Worm (Caenorhabditis elegans) whole organism, L1 larva: Measurements from ENCODE around the gene wdr-31.
A peak's percentile ranks its signal among the peaks of the same experiment; 100 is the strongest.

Source experiments
- C04F5.9 ChIP-seq: sonication (generic microtip); optimal IDR thresholded peaks from 2 replicates; lab custom pipeline; 2016; ENCODE audit warnings: missing genetic modification characterization, missing compliant biosample characterization
- C16A3.4 ChIP-seq: fragments of 150-350 bp; optimal IDR thresholded peaks from 2 replicates; lab custom pipeline; 2014; ENCODE audit warnings: missing biosample characterization, missing genetic modification characterization
- ceh-8 ChIP-seq: fragments of 200-800 bp; sonication (Bioruptor generic); optimal IDR thresholded peaks from 2 replicates; lab custom pipeline; 2018; ENCODE audit warnings: mild to moderate bottlenecking, missing genetic modification characterization, moderate library complexity, missing compliant biosample characterization
- ceh-82 ChIP-seq, 3 experiments: fragments of 150-350 bp in 1 of 3; sonication (generic microtip) in 2 of 3; optimal IDR thresholded peaks; 2 replicates each; lab custom pipeline; 2014 to 2017; ENCODE audit warnings: missing biosample characterization in 3 of 3, missing genetic modification characterization in 3 of 3
- ceh-90 ChIP-seq: sonication (generic microtip); optimal IDR thresholded peaks from 2 replicates; lab custom pipeline; 2016; ENCODE audit warnings: missing genetic modification characterization, missing compliant biosample characterization
- ces-1 ChIP-seq: fragments of 150-350 bp; optimal IDR thresholded peaks from 2 replicates; lab custom pipeline; 2014; ENCODE audit warnings: missing biosample characterization, missing genetic modification reagents, missing genetic modification characterization
- dpl-1 ChIP-seq, 3 experiments: fragments of 150-350 bp in 2 of 3; sonication (generic microtip) in 1 of 3; optimal IDR thresholded peaks; 2 replicates each; lab custom pipeline; 2014 to 2017; ENCODE audit warnings: missing biosample characterization in 3 of 3, missing genetic modification characterization in 3 of 3, missing genetic modification reagents in 3 of 3
- efl-1 ChIP-seq, 4 experiments: fragments of 150-350 bp; optimal IDR thresholded peaks in 3 of 4; peaks in 1 of 4; 1 replicate in 1 of 4; 2 replicates in 3 of 4; lab custom pipeline; 2014; ENCODE audit warnings: missing biosample characterization in 2 of 4, missing genetic modification characterization in 2 of 4, missing genetic modification reagents in 2 of 4
- egl-13 ChIP-seq: sonication (generic microtip); optimal IDR thresholded peaks from 2 replicates; lab custom pipeline; 2016; ENCODE audit warnings: missing genotype, missing genetic modification reagents, missing genetic modification characterization, missing compliant biosample characterization
- elt-2 ChIP-seq: sonication (generic microtip); optimal IDR thresholded peaks from 2 replicates; lab custom pipeline; 2016; ENCODE audit warnings: missing genetic modification characterization, mild to moderate bottlenecking, inconsistent platforms, missing compliant biosample characterization, missing genetic modification reagents
- fkh-4 ChIP-seq: sonication (generic microtip); optimal IDR thresholded peaks from 2 replicates; lab custom pipeline; 2016; ENCODE audit warnings: missing compliant biosample characterization, missing genetic modification characterization, borderline replicate concordance
- fkh-8 ChIP-seq: sonication (generic microtip); optimal IDR thresholded peaks from 2 replicates; lab custom pipeline; 2016; ENCODE audit warnings: mild to moderate bottlenecking, missing genetic modification characterization, missing compliant biosample characterization
- fos-1 ChIP-seq: fragments of 150-350 bp; optimal IDR thresholded peaks from 2 replicates; lab custom pipeline; 2014; ENCODE audit warnings: missing biosample characterization, missing genetic modification characterization
- grh-1 ChIP-seq: fragments of 200-800 bp; sonication (Bioruptor generic); IDR thresholded peaks from 2 replicates; pipeline ENCODE4 v1.3.6; 2022; ENCODE audit warnings: missing genetic modification reagents, missing genetic modification characterization, missing compliant biosample characterization
- hlh-17 ChIP-seq: fragments of 200-800 bp; sonication (Bioruptor generic); optimal IDR thresholded peaks from 2 replicates; lab custom pipeline; 2018; ENCODE audit warnings: missing genetic modification characterization, mild to moderate bottlenecking, missing compliant biosample characterization, moderate library complexity, borderline replicate concordance
- hpl-2 ChIP-seq: fragments of 150-350 bp; optimal IDR thresholded peaks from 2 replicates; lab custom pipeline; 2014; ENCODE audit warnings: missing biosample characterization, missing genetic modification reagents, missing genetic modification characterization
- irx-1 ChIP-seq: sonication (generic microtip); optimal IDR thresholded peaks from 2 replicates; lab custom pipeline; 2016; ENCODE audit warnings: missing genetic modification characterization, missing compliant biosample characterization
- jun-1 ChIP-seq: fragments of 150-350 bp; optimal IDR thresholded peaks from 2 replicates; lab custom pipeline; 2014; ENCODE audit warnings: missing biosample characterization, missing genetic modification reagents, missing genetic modification characterization
- lin-13 ChIP-seq: fragments of 150-350 bp; optimal IDR thresholded peaks from 2 replicates; lab custom pipeline; 2014; ENCODE audit warnings: missing biosample characterization, missing genetic modification reagents, missing genetic modification characterization
- lin-14 ChIP-seq: fragments of 200-800 bp; sonication (Bioruptor generic); optimal IDR thresholded peaks from 2 replicates; lab custom pipeline; 2018; ENCODE audit warnings: mild to moderate bottlenecking, missing genetic modification characterization, moderate library complexity, missing compliant biosample characterization
- lin-35 ChIP-seq, 2 experiments: fragments of 150-350 bp; optimal IDR thresholded peaks; 2 replicates each; lab custom pipeline; 2014; ENCODE audit warnings: missing biosample characterization in 2 of 2, missing genetic modification characterization in 2 of 2, missing genetic modification reagents in 2 of 2
- lin-39 ChIP-seq: fragments of 150-350 bp; optimal IDR thresholded peaks from 2 replicates; lab custom pipeline; 2014; ENCODE audit warnings: missing biosample characterization, missing genetic modification reagents, missing genetic modification characterization
- lir-3 ChIP-seq: sonication (generic microtip); optimal IDR thresholded peaks from 2 replicates; lab custom pipeline; 2016; ENCODE audit warnings: mild to moderate bottlenecking, missing genetic modification characterization, moderate library complexity, missing compliant biosample characterization; ENCODE audit not compliant: poor library complexity
- mdl-1 ChIP-seq, 2 experiments: fragments of 150-350 bp; optimal IDR thresholded peaks; 2 replicates each; lab custom pipeline; 2014 to 2017; ENCODE audit warnings: missing biosample characterization in 2 of 2, missing genetic modification characterization in 2 of 2, inconsistent platforms in 1 of 2
- mef-2 ChIP-seq: fragments of 150-350 bp; optimal IDR thresholded peaks from 2 replicates; lab custom pipeline; 2014; ENCODE audit warnings: missing biosample characterization, missing genetic modification characterization
- mep-1 ChIP-seq: fragments of 150-350 bp; optimal IDR thresholded peaks from 2 replicates; lab custom pipeline; 2014; ENCODE audit warnings: missing biosample characterization, missing genetic modification characterization
- nhr-19 ChIP-seq: fragments of 200-800 bp; sonication (Bioruptor generic); conservative IDR thresholded peaks from 2 replicates; pipeline ENCODE4 v1.3.6; 2022; ENCODE audit warnings: missing genetic modification characterization, missing compliant biosample characterization
- nhr-20 ChIP-seq: sonication (generic microtip); optimal IDR thresholded peaks from 2 replicates; lab custom pipeline; 2016; ENCODE audit warnings: mild to moderate bottlenecking, missing genetic modification characterization, missing compliant biosample characterization
- nhr-237 ChIP-seq: fragments of 150-350 bp; optimal IDR thresholded peaks from 2 replicates; lab custom pipeline; 2014; ENCODE audit warnings: missing biosample characterization, missing genetic modification characterization
- nhr-47 ChIP-seq: sonication (generic microtip); optimal IDR thresholded peaks from 2 replicates; lab custom pipeline; 2016; ENCODE audit warnings: mild to moderate bottlenecking, missing genetic modification characterization, moderate library complexity, missing compliant biosample characterization
- nhr-85 ChIP-seq: sonication (generic microtip); peaks from one replicate; lab custom pipeline; 2016; ENCODE audit warnings: missing genetic modification characterization, inconsistent platforms, missing compliant biosample characterization
- nhr-90 ChIP-seq: sonication (generic microtip); optimal IDR thresholded peaks from 2 replicates; lab custom pipeline; 2016; ENCODE audit warnings: mild to moderate bottlenecking, missing genetic modification characterization, missing compliant biosample characterization; ENCODE audit not compliant: poor library complexity
- skn-1 ChIP-seq: fragments of 150-350 bp; optimal IDR thresholded peaks from 2 replicates; lab custom pipeline; 2014; ENCODE audit warnings: missing biosample characterization, missing genetic modification characterization
- snpc-4 ChIP-seq: fragments of 150-350 bp; optimal IDR thresholded peaks from 2 replicates; lab custom pipeline; 2014; ENCODE audit warnings: missing biosample characterization, missing genetic modification characterization
- swsn-7 ChIP-seq: sonication (generic microtip); optimal IDR thresholded peaks from 2 replicates; lab custom pipeline; 2016; ENCODE audit warnings: missing genetic modification characterization, missing compliant biosample characterization
- tbx-2 ChIP-seq: sonication (generic microtip); optimal IDR thresholded peaks from 2 replicates; lab custom pipeline; 2016; ENCODE audit warnings: missing genetic modification characterization, missing compliant biosample characterization
- tlp-1 ChIP-seq: fragments of 150-350 bp; optimal IDR thresholded peaks from 2 replicates; lab custom pipeline; 2014; ENCODE audit warnings: missing biosample characterization, missing genetic modification characterization
- unc-62 ChIP-seq: fragments of 150-350 bp; optimal IDR thresholded peaks from 2 replicates; lab custom pipeline; 2014; ENCODE audit warnings: missing biosample characterization, missing genetic modification reagents, missing genetic modification characterization
- unc-86 ChIP-seq: sonication (generic microtip); optimal IDR thresholded peaks from 2 replicates; lab custom pipeline; 2016; ENCODE audit warnings: missing genetic modification characterization, missing compliant biosample characterization
- unc-98 ChIP-seq: fragments of 200-800 bp; sonication (Bioruptor generic); IDR thresholded peaks from 2 replicates; pipeline ENCODE4 v1.3.6; 2022; ENCODE audit warnings: missing genetic modification characterization, missing compliant biosample characterization
- xbp-1 ChIP-seq: sonication (generic microtip); optimal IDR thresholded peaks from 2 replicates; lab custom pipeline; 2016; ENCODE audit warnings: missing genetic modification characterization, missing compliant biosample characterization

wdr-31 gene

ce11 chrII:2752536-2752935 lies 17.4 kb upstream of the wdr-31 start, which contains the start of gene F29A7.6 (continued):
- TF ChIP-seq xbp-1 (tag; lab: Kevin White, UChicago) (peak; percentile 67), lin-35 (GFP tag; optimal IDR thresholded peaks at IDR 0.05; lab: Kevin White, UChicago) (peak; percentile 53 to 63), jun-1 (tag; lab: Kevin White, UChicago) (peak; percentile 36), irx-1 (peak; percentile 78), tlp-1 (tag; lab: Kevin White, UChicago) (no peak), snpc-4 (peak; percentile 64), egl-13 (tag; lab: Kevin White, UChicago) (peak; percentile 26), fos-1 (tag; lab: Kevin White, UChicago) (no peak), fkh-4 (tag; lab: Kevin White, UChicago) (peak; percentile 81), fkh-8 (tag; lab: Kevin White, UChicago) (peak; percentile 76), nhr-47 (peak; percentile 81), C16A3.4 (tag; lab: Kevin White, UChicago) (peak; percentile 46), unc-86 (peak; percentile 41), elt-2 (tag; lab: Kevin White, UChicago) (peak; percentile 53), ceh-8 (GFP tag; lab: Kevin White, UChicago) (no peak), nhr-19 (peak; percentile 65), unc-62 (GFP tag; lab: Kevin White, UChicago) (no peak), lin-13 (GFP tag; lab: Kevin White, UChicago) (peak; percentile 57), ceh-82 (tag; optimal IDR thresholded peaks at IDR 0.05; lab: Kevin White, UChicago) (peak; percentile 65 to 71 (median 66)), mep-1 (tag; lab: Kevin White, UChicago) (no peak), swsn-7 (tag; lab: Kevin White, UChicago) (peak; percentile 67), nhr-85 (tag; lab: Kevin White, UChicago) (peak; percentile 67), tbx-2 (tag; lab: Kevin White, UChicago) (peak; percentile 78), mef-2 (tag; lab: Kevin White, UChicago) (no peak), nhr-237 (tag; lab: Kevin White, UChicago) (no peak), lir-3 (tag; lab: Kevin White, UChicago) (no peak), grh-1 (GFP tag; lab: Robert Waterston, UW) (0 out of 2 replicates have a peak, but pooled peaks have one; percentile 19), efl-1 (optimal IDR thresholded peaks at IDR 0.05; lab: Kevin White, UChicago) (peak; percentile 67 to 69), efl-1 (GFP tag; optimal IDR thresholded peaks at IDR 0.05 in 1 of 2; lab: Kevin White, UChicago) (peak; percentile 69 to 92), ceh-90 (tag; lab: Kevin White, UChicago) (peak; percentile 86), lin-14 (GFP tag; lab: Kevin White, UChicago) (peak; percentile 78), dpl-1 (GFP tag; optimal IDR thresholded peaks at IDR 0.05; lab: Kevin White, UChicago) (peak; percentile 14 to 72 (median 69)), hpl-2 (GFP tag; lab: Kevin White, UChicago) (no peak), C04F5.9 (tag; lab: Kevin White, UChicago) (peak; percentile 20), lin-39 (tag; lab: Kevin White, UChicago) (peak; percentile 2), skn-1 (peak; percentile 41), ces-1 (no peak), nhr-90 (tag; lab: Kevin White, UChicago) (peak; percentile 79), mdl-1 (tag; optimal IDR thresholded peaks at IDR 0.05; lab: Kevin White, UChicago) (peak in 1 of 2 experiments; percentile 2), nhr-20 (peak; percentile 66), unc-98 (GFP tag; lab: Robert Waterston, UW) (peak; percentile 68)

- TF ChIP-seq hlh-17 (GFP tag; lab: Kevin White, UChicago) (no peak), nhr-90 (tag; lab: Kevin White, UChicago) (no peak)
These were observed 16.2 kb upstream of the wdr-31 start for ce11 chrII:2751278-2751677.
